Worm (Caenorhabditis elegans) whole organism, young adult: ENCODE results near the gene K01A6.4.

Experiments used
- B0336.3 ChIP-seq: fragments of 200-800 bp; sonication (Bioruptor generic); IDR thresholded peaks from 2 replicates; pipeline ENCODE4 v1.3.6; 2022; ENCODE audit warnings: missing genetic modification characterization, missing compliant biosample characterization
- F49E8.2 ChIP-seq: sonication (generic microtip); optimal IDR thresholded peaks from 3 replicates; lab custom pipeline; 2017; ENCODE audit warnings: missing genetic modification characterization, mild to moderate bottlenecking, missing compliant biosample characterization, antibody characterized with exemption, moderate library complexity; ENCODE audit not compliant: insufficient read depth
- T26A5.8 ChIP-seq: sonication (generic microtip); optimal IDR thresholded peaks from 2 replicates; lab custom pipeline; 2016; ENCODE audit warnings: missing genetic modification characterization, missing compliant biosample characterization
- Y53F4B.3 ChIP-seq: fragments of 200-800 bp; sonication (Bioruptor generic); IDR thresholded peaks from 2 replicates; pipeline ENCODE4 v1.3.6; 2022; ENCODE audit warnings: missing genetic modification reagents, missing genetic modification characterization, missing compliant biosample characterization
- cebp-2 ChIP-seq: fragments of 200-800 bp; sonication (Bioruptor generic); IDR thresholded peaks from 2 replicates; pipeline ENCODE4 v1.3.6; 2022; ENCODE audit warnings: missing genetic modification characterization, missing compliant biosample characterization
- chd-7 ChIP-seq: sonication (generic microtip); optimal IDR thresholded peaks from 2 replicates; lab custom pipeline; 2016; ENCODE audit warnings: mild to moderate bottlenecking, missing genetic modification characterization, moderate library complexity, missing compliant biosample characterization
- dpl-1 ChIP-seq: fragments of 150-350 bp; optimal IDR thresholded peaks from 2 replicates; lab custom pipeline; 2014; ENCODE audit warnings: missing biosample characterization, missing genetic modification reagents, missing genetic modification characterization
- hrde-1 ChIP-seq: sonication (generic microtip); optimal IDR thresholded peaks from 2 replicates; lab custom pipeline; 2016; ENCODE audit warnings: missing genetic modification characterization, mild to moderate bottlenecking, missing compliant biosample characterization, moderate library complexity, missing genotype, missing genetic modification reagents, borderline replicate concordance
- madf-3 ChIP-seq: fragments of 200-800 bp; sonication (Bioruptor generic); IDR thresholded peaks from 2 replicates; pipeline ENCODE4 v1.3.6; 2022; ENCODE audit warnings: missing genetic modification reagents, missing genetic modification characterization, missing compliant biosample characterization
- somi-1 ChIP-seq: fragments of 200-800 bp; sonication (Bioruptor generic); optimal IDR thresholded peaks from 2 replicates; lab custom pipeline; 2018; ENCODE audit warnings: mild to moderate bottlenecking, missing genetic modification characterization, missing compliant biosample characterization
- tbx-9 ChIP-seq: sonication (generic microtip); optimal IDR thresholded peaks from 2 replicates; lab custom pipeline; 2016; ENCODE audit warnings: borderline replicate concordance, missing genetic modification characterization, inconsistent platforms, missing compliant biosample characterization
- unc-62 ChIP-seq: fragments of 150-350 bp; optimal IDR thresholded peaks from 2 replicates; lab custom pipeline; 2014; ENCODE audit warnings: missing biosample characterization, missing genetic modification reagents, missing genetic modification characterization

DNA sequence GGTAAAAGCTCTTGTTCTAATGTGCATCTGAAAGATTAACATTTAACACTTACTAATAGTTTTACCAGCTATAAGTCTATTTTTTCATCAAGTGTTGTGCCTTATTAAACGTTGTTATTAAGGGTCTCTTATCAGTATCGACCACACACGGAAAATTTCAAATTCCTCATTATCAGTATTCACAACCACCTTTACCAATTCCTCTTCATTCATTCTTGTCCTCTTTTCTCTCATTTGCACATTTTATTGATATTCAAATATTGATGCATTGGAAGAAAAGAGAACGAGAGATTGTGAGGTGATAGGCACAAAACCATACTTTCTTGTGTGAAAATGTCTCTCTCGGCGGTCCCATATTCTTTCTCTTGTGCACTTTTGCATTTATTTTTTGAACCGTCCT, 18.2 kb downstream of the K01A6.4 start:
- TF ChIP-seq hrde-1 (tag; lab: Kevin White, UChicago) = no peak
- TF ChIP-seq cebp-2 (GFP tag; lab: Robert Waterston, UW) = no peak
- no peak for TF ChIP-seq somi-1 (GFP tag; lab: Kevin White, UChicago)
- no peak for TF ChIP-seq T26A5.8 (tag; lab: Kevin White, UChicago)
- no peak for TF ChIP-seq chd-7 (tag; lab: Kevin White, UChicago)
- no peak for TF ChIP-seq Y53F4B.3 (GFP tag; lab: Robert Waterston, UW)
- no peak for TF ChIP-seq unc-62 (GFP tag; lab: Kevin White, UChicago)
- TF ChIP-seq F49E8.2 (tag; lab: Kevin White, UChicago) = no peak
- no peak for TF ChIP-seq B0336.3 (GFP tag; lab: Robert Waterston, UW)
- no peak for TF ChIP-seq madf-3
- no peak for TF ChIP-seq dpl-1 (GFP tag; lab: Kevin White, UChicago)
- no peak for TF ChIP-seq tbx-9 (tag; lab: Kevin White, UChicago)
